Worm (Caenorhabditis elegans): ENCODE results near the gene dlc-2.

The dlc-2 gene

DNA sequence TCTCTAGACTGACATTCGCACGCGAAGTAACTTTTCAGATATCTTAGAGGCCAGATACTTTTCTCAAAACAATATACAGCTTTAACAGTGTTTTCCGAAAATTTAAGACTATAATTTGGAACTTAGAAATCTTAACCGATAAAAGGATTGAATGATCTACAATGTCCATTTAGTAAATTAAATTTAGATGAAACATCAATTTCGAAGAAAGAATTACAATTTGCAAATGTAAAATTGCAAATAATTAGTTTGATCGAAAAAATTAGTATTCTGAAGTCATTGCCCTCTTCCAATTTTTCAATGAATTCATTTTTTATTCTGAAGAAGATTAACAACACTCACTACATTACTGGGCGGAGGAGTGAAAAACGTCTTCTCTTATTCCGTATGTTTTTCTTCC is 42.8 kb downstream of the dlc-2 start, which contains the start of gene bath-37:
bath-37 (plus strand) TSS at position 301 of the 400 bp plus-strand sequence.
- no peak for TF ChIP-seq lin-39 (tag; optimal IDR thresholded peaks at IDR 0.05)

DNA sequence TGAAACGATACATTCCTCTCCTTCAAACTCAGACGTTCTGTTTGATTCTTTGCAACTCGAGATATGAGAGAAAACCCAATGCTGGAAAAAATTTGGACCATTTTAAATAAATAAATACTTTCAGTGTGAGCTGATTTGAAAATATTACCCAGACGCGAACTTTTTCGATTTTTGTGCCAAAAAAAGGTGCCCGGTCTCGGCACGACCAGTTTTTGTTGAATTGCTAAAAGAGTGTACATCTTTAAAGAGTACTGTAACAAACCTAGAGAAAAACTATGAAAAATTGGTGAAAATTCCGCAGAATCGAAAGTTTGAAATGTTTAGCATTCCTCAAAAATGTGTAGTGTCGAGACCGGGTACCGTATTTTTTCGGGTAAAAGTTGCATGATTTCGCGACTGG is 50.1 kb downstream of the dlc-2 start, which contains the start of gene K08E4.8:
K08E4.8 (minus strand) TSS at position 101 of the 400 bp plus-strand sequence.
- no peak for TF ChIP-seq lin-39 (tag; optimal IDR thresholded peaks at IDR 0.05)
- TF ChIP-seq pha-4 (tag; optimal IDR thresholded peaks at IDR 0.05), result no peak
- TF ChIP-seq daf-12 (tag; optimal IDR thresholded peaks at IDR 0.05), result no peak
- TF ChIP-seq nhr-11 (tag; optimal IDR thresholded peaks at IDR 0.05), result no peak
- no peak for TF ChIP-seq lsy-12 (tag; optimal IDR thresholded peaks at IDR 0.05)
- no peak for TF ChIP-seq nhr-28 (tag; optimal IDR thresholded peaks at IDR 0.05)
- no peak for TF ChIP-seq elt-1 (tag; optimal IDR thresholded peaks at IDR 0.05)
- TF ChIP-seq egl-5 (tag; optimal IDR thresholded peaks at IDR 0.05), result no peak
- TF ChIP-seq R02D3.7 (tag; optimal IDR thresholded peaks at IDR 0.05), result no peak
- no peak for TF ChIP-seq nhr-237 (tag; optimal IDR thresholded peaks at IDR 0.05)
- no peak for TF ChIP-seq ceh-9 (tag; optimal IDR thresholded peaks at IDR 0.05)
- no peak for TF ChIP-seq lin-15B (tag; optimal IDR thresholded peaks at IDR 0.05)
- no peak for TF ChIP-seq jun-1 (tag; optimal IDR thresholded peaks at IDR 0.05)
- TF ChIP-seq ceh-28 (tag; optimal IDR thresholded peaks at IDR 0.05), result no peak
- no peak for TF ChIP-seq elt-3 (tag; optimal IDR thresholded peaks at IDR 0.05)
- no peak for TF ChIP-seq elt-2 (tag; optimal IDR thresholded peaks at IDR 0.05)
- no peak for TF ChIP-seq ZK546.5 (tag; optimal IDR thresholded peaks at IDR 0.05)
- no peak for TF ChIP-seq zag-1 (tag; optimal IDR thresholded peaks at IDR 0.05)
- TF ChIP-seq fos-1 (tag; optimal IDR thresholded peaks at IDR 0.05), result no peak
- no peak for TF ChIP-seq nhr-77 (tag; optimal IDR thresholded peaks at IDR 0.05)

Measured in whole organism, L3 larva.